Fruit fly (Drosophila melanogaster) whole organism, embryonic: ENCODE data around the gene SP1173.

Experiments
- CG10274 ChIP-seq: fragments of 200-800 bp; sonication (Bioruptor generic); optimal IDR thresholded peaks from 3 replicates; lab custom pipeline; 2017; ENCODE audit warnings: missing biosample characterization, mild to moderate bottlenecking, missing genetic modification characterization
- CG12155 ChIP-seq: fragments of 200-800 bp; sonication (Bioruptor generic); optimal IDR thresholded peaks from 3 replicates; lab custom pipeline; 2016; ENCODE audit warnings: missing biosample characterization, missing genetic modification characterization
- CG12299 ChIP-seq: fragments of 200-800 bp; sonication (Bioruptor generic); optimal IDR thresholded peaks from 2 replicates; lab custom pipeline; 2018; ENCODE audit warnings: missing biosample characterization, mild to moderate bottlenecking, missing genetic modification characterization
- CG14014 ChIP-seq: fragments of 200-800 bp; sonication (Bioruptor generic); IDR thresholded peaks from 2 replicates; pipeline ENCODE4 v1.3.6; 2022; ENCODE audit warnings: missing biosample characterization, missing genetic modification characterization
- CG14860 ChIP-seq: fragments of 200-800 bp; sonication (Bioruptor generic); IDR thresholded peaks from 3 replicates; pipeline ENCODE4 v1.3.6; 2022; ENCODE audit warnings: missing biosample characterization, missing genetic modification characterization; ENCODE audit not compliant: partially characterized antibody
- CG16813 ChIP-seq: fragments of 200-800 bp; sonication (Bioruptor generic); IDR thresholded peaks from 3 replicates; pipeline ENCODE4 v1.3.6; 2022; ENCODE audit warnings: missing biosample characterization, missing genetic modification characterization; ENCODE audit not compliant: partially characterized antibody
- CG17186 ChIP-seq: fragments of 200-800 bp; sonication (Bioruptor generic); optimal IDR thresholded peaks from 3 replicates; lab custom pipeline; 2017; ENCODE audit warnings: missing biosample characterization, missing genetic modification reagents, missing genetic modification characterization
- CG17912 ChIP-seq: fragments of 200-800 bp; sonication (Bioruptor generic); optimal IDR thresholded peaks from 2 replicates; lab custom pipeline; 2018; ENCODE audit warnings: missing biosample characterization, mild to moderate bottlenecking, missing genetic modification characterization
- CG2712 ChIP-seq: fragments of 200-800 bp; optimal IDR thresholded peaks from 3 replicates; lab custom pipeline; 2019; ENCODE audit warnings: missing biosample characterization, mild to moderate bottlenecking, missing genetic modification characterization, moderate library complexity
- CG31365 ChIP-seq: fragments of 200-800 bp; sonication (Bioruptor generic); optimal IDR thresholded peaks from 2 replicates; lab custom pipeline; 2018; ENCODE audit warnings: missing biosample characterization, mild to moderate bottlenecking, missing genetic modification characterization
- CG3281 ChIP-seq: fragments of 200-800 bp; sonication (Bioruptor generic); optimal IDR thresholded peaks from 3 replicates; lab custom pipeline; 2017; ENCODE audit warnings: missing biosample characterization, mild to moderate bottlenecking, missing genetic modification characterization
- CG34376 ChIP-seq: fragments of 200-800 bp; sonication (Bioruptor generic); optimal IDR thresholded peaks from 2 replicates; lab custom pipeline; 2018; ENCODE audit warnings: missing biosample characterization, mild to moderate bottlenecking, missing genetic modification characterization
- CG4282 ChIP-seq: fragments of 200-800 bp; sonication (Bioruptor generic); optimal IDR thresholded peaks from 2 replicates; lab custom pipeline; 2016; ENCODE audit warnings: missing biosample characterization, missing genetic modification characterization
- CG6175 ChIP-seq: fragments of 200-800 bp; sonication (Bioruptor generic); IDR thresholded peaks from 3 replicates; pipeline ENCODE4 v1.3.6; 2022; ENCODE audit warnings: missing biosample characterization, missing genetic modification characterization
- CG6254 ChIP-seq: fragments of 200-800 bp; sonication (Bioruptor generic); optimal IDR thresholded peaks from 3 replicates; lab custom pipeline; 2017; ENCODE audit warnings: mild to moderate bottlenecking, missing biosample characterization, missing genetic modification reagents, missing genetic modification characterization
- CG7556 ChIP-seq: fragments of 200-800 bp; sonication (Bioruptor generic); optimal IDR thresholded peaks from 2 replicates; lab custom pipeline; 2017; ENCODE audit warnings: missing biosample characterization, mild to moderate bottlenecking, missing genetic modification characterization
- CG7928 ChIP-seq: fragments of 200-800 bp; sonication (Bioruptor generic); optimal IDR thresholded peaks from 2 replicates; lab custom pipeline; 2017; ENCODE audit warnings: missing biosample characterization, mild to moderate bottlenecking, missing genetic modification characterization
- CG8281 ChIP-seq: fragments of 200-800 bp; sonication (Bioruptor generic); optimal IDR thresholded peaks from 2 replicates; lab custom pipeline; 2018; ENCODE audit warnings: missing biosample characterization, mild to moderate bottlenecking, missing genetic modification characterization, moderate library complexity
- CG9727 ChIP-seq: fragments of 200-800 bp; sonication (Bioruptor generic); optimal IDR thresholded peaks from 3 replicates; lab custom pipeline; 2017; ENCODE audit warnings: missing biosample characterization, mild to moderate bottlenecking, missing genetic modification characterization
- Dad ChIP-seq: fragments of 200-800 bp; sonication (Bioruptor generic); optimal IDR thresholded peaks from 3 replicates; lab custom pipeline; 2016; ENCODE audit warnings: missing biosample characterization, missing genetic modification characterization
- Deaf1 ChIP-seq: fragments of 200-800 bp; optimal IDR thresholded peaks from 3 replicates; lab custom pipeline; 2019; ENCODE audit warnings: missing biosample characterization, mild to moderate bottlenecking, missing genetic modification characterization, moderate library complexity
- Dip3 ChIP-seq: fragments of 200-800 bp; sonication (Bioruptor generic); optimal IDR thresholded peaks from 3 replicates; lab custom pipeline; 2016; ENCODE audit warnings: missing biosample characterization, missing genetic modification characterization
- Dp ChIP-seq: fragments of 200-800 bp; sonication (Bioruptor generic); optimal IDR thresholded peaks from 2 replicates; lab custom pipeline; 2018; ENCODE audit warnings: missing biosample characterization, mild to moderate bottlenecking, missing genetic modification characterization, moderate library complexity
- E2f1 ChIP-seq: fragments of 200-800 bp; sonication (Bioruptor generic); IDR thresholded peaks from 2 replicates; pipeline ENCODE4 v1.3.6; 2022; ENCODE audit warnings: missing biosample characterization, missing genetic modification characterization
- GATAe ChIP-seq: fragments of 200-800 bp; sonication (Bioruptor generic); conservative IDR thresholded peaks from 2 replicates; pipeline ENCODE4 v1.3.6; 2022; ENCODE audit warnings: missing biosample characterization, missing genetic modification characterization
- Hey ChIP-seq: fragments of 200-800 bp; sonication (Bioruptor generic); optimal IDR thresholded peaks from 3 replicates; lab custom pipeline; 2018; ENCODE audit warnings: missing biosample characterization, mild to moderate bottlenecking, missing genetic modification characterization
- Hmr ChIP-seq: fragments of 200-800 bp; sonication (Bioruptor generic); optimal IDR thresholded peaks from 3 replicates; lab custom pipeline; 2017; ENCODE audit warnings: mild to moderate bottlenecking, missing biosample characterization, missing genetic modification reagents, missing genetic modification characterization
- Hr51 ChIP-seq, 2 experiments: fragments of 200-800 bp; sonication (Bioruptor generic); optimal IDR thresholded peaks; 2 replicates in 1 of 2; 3 replicates in 1 of 2; lab custom pipeline; 2016 to 2018; ENCODE audit warnings: missing biosample characterization in 2 of 2, missing genetic modification characterization in 2 of 2, mild to moderate bottlenecking in 1 of 2, moderate library complexity in 1 of 2
- Kr ChIP-seq: fragments of 200-800 bp; sonication (Bioruptor generic); optimal IDR thresholded peaks from 2 replicates; lab custom pipeline; 2017; ENCODE audit warnings: missing biosample characterization, mild to moderate bottlenecking, missing genetic modification characterization
- Meics ChIP-seq: fragments of 200-800 bp; sonication (Bioruptor generic); optimal IDR thresholded peaks from 2 replicates; lab custom pipeline; 2017; ENCODE audit warnings: missing biosample characterization, mild to moderate bottlenecking, missing genetic modification characterization
- PHDP ChIP-seq: fragments of 200-800 bp; sonication (Bioruptor generic); optimal IDR thresholded peaks from 3 replicates; lab custom pipeline; 2018; ENCODE audit warnings: missing biosample characterization, mild to moderate bottlenecking, missing genetic modification characterization, moderate library complexity
- ase ChIP-seq: fragments of 200-800 bp; sonication (Bioruptor generic); IDR thresholded peaks from 3 replicates; pipeline ENCODE4 v1.3.6; 2022; ENCODE audit warnings: missing biosample characterization, missing genetic modification characterization
- bsh ChIP-seq, 2 experiments: fragments of 200-800 bp; sonication (Bioruptor generic); optimal IDR thresholded peaks; 2 replicates each; lab custom pipeline; 2017 to 2018; ENCODE audit warnings: mild to moderate bottlenecking in 2 of 2, missing biosample characterization in 2 of 2, missing genetic modification characterization in 2 of 2, moderate library complexity in 1 of 2
- cg ChIP-seq: fragments of 200-800 bp; sonication (Bioruptor generic); optimal IDR thresholded peaks from 3 replicates; lab custom pipeline; 2019; ENCODE audit warnings: missing biosample characterization, mild to moderate bottlenecking, missing genetic modification characterization, moderate library complexity
- disco-r ChIP-seq: fragments of 200-800 bp; sonication (Bioruptor generic); optimal IDR thresholded peaks from 2 replicates; lab custom pipeline; 2016; ENCODE audit warnings: missing biosample characterization, missing genetic modification characterization
- fu2 ChIP-seq: fragments of 200-800 bp; sonication (Bioruptor generic); optimal IDR thresholded peaks from 2 replicates; lab custom pipeline; 2016; ENCODE audit warnings: missing biosample characterization, missing genetic modification characterization
- mld ChIP-seq: fragments of 200-800 bp; sonication (Bioruptor generic); IDR thresholded peaks from 3 replicates; pipeline ENCODE4 v1.3.6; 2022; ENCODE audit warnings: missing biosample characterization, missing genetic modification characterization; ENCODE audit not compliant: partially characterized antibody
- nmo ChIP-seq: fragments of 200-800 bp; sonication (Bioruptor generic); optimal IDR thresholded peaks from 2 replicates; lab custom pipeline; 2018; ENCODE audit warnings: missing biosample characterization, mild to moderate bottlenecking, missing genetic modification characterization, moderate library complexity
- pita ChIP-seq: fragments of 200-800 bp; sonication (Bioruptor generic); optimal IDR thresholded peaks from 2 replicates; lab custom pipeline; 2017; ENCODE audit warnings: missing biosample characterization, mild to moderate bottlenecking, missing genetic modification characterization
- row ChIP-seq: fragments of 200-800 bp; sonication (Bioruptor generic); IDR thresholded peaks from 3 replicates; pipeline ENCODE4 v1.3.6; 2022; ENCODE audit warnings: missing biosample characterization, missing genetic modification characterization
- seq ChIP-seq: fragments of 200-800 bp; sonication (Bioruptor generic); IDR thresholded peaks from 2 replicates; pipeline ENCODE4 v1.3.6; 2022; ENCODE audit warnings: missing biosample characterization, missing genetic modification characterization
- sima ChIP-seq: fragments of 200-800 bp; sonication (Bioruptor generic); optimal IDR thresholded peaks from 2 replicates; lab custom pipeline; 2016; ENCODE audit warnings: missing biosample characterization, missing genetic modification characterization
- so ChIP-seq: fragments of 200-800 bp; sonication (Bioruptor generic); IDR thresholded peaks from 3 replicates; pipeline ENCODE4 v1.3.6; 2022; ENCODE audit warnings: missing biosample characterization, missing genetic modification characterization
- toy ChIP-seq: fragments of 200-800 bp; sonication (Bioruptor generic); IDR thresholded peaks from 2 replicates; pipeline ENCODE4 v1.3.6; 2022; ENCODE audit warnings: missing biosample characterization, missing genetic modification characterization
- unpg ChIP-seq: fragments of 200-800 bp; sonication (Bioruptor generic); optimal IDR thresholded peaks from 3 replicates; lab custom pipeline; 2018; ENCODE audit warnings: missing biosample characterization, mild to moderate bottlenecking, missing genetic modification characterization, moderate library complexity
- vnd ChIP-seq: fragments of 200-800 bp; sonication (Bioruptor generic); IDR thresholded peaks from 3 replicates; pipeline ENCODE4 v1.3.6; 2022; ENCODE audit warnings: missing biosample characterization, missing genetic modification characterization; ENCODE audit not compliant: partially characterized antibody
- wdn ChIP-seq: fragments of 200-800 bp; sonication (Bioruptor generic); IDR thresholded peaks from 2 replicates; pipeline ENCODE4 v1.3.6; 2022; ENCODE audit warnings: missing biosample characterization, missing genetic modification characterization
- wek ChIP-seq: fragments of 200-800 bp; sonication (Bioruptor generic); optimal IDR thresholded peaks from 3 replicates; lab custom pipeline; 2018; ENCODE audit warnings: missing biosample characterization, mild to moderate bottlenecking, missing genetic modification characterization, moderate library complexity
- zfh1 ChIP-seq: fragments of 200-800 bp; sonication (Bioruptor generic); IDR thresholded peaks from 3 replicates; pipeline ENCODE4 v1.3.6; 2022; ENCODE audit warnings: missing biosample characterization, missing genetic modification characterization

SP1173 gene

DNA sequence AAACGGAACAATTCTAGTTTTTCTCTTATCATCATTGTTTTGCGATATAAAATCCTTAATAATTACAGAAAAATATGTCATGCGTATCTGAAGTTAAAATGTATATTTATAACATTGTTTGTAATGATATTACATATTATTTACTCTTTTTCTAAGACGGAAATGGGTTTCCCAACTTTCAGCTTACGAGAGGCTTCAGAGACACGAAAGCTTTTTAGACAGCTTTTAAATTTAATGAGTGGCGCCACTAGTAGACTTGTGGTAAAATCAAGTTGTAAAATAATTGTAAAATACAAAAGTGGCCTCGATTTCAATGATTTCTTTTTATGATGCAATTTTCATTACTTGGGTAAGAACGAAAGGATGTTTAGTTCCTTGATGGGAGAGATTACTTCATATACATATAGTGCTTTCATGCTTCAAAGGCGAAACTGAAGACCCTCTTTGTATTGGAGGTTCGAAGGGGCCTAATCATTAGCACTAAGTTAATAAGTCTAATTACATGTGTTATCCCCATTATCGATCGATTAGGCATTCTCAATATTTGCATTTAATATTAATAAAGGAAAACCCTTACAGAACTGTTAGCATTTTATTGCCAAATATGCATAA lies 5.8 kb upstream of the SP1173 start (continued):
- TF ChIP-seq PHDP (tag; lab: Kevin White, UChicago) (peak; percentile 89), Dp (GFP tag; lab: Kevin White, UChicago) (peak; percentile 5), Hr51 (GFP tag; optimal IDR thresholded peaks at IDR 0.05; lab: Kevin White, UChicago) (peak; percentile 37 to 73), E2f1 (GFP tag; lab: Robert Waterston, UW) (peak; percentile 83), Hmr (GFP tag; lab: Kevin White, UChicago) (peak; percentile 97), CG17912 (GFP tag; lab: Kevin White, UChicago) (peak; percentile 94), sima (GFP tag; lab: Kevin White, UChicago) (peak; percentile 48), CG31365 (tag; lab: Kevin White, UChicago) (peak; percentile 76), wek (GFP tag; lab: Kevin White, UChicago) (peak; percentile 89), Dad (GFP tag; lab: Kevin White, UChicago) (peak; percentile 85), CG14860 (GFP tag; lab: Robert Waterston, UW) (no peak), CG4282 (GFP tag; lab: Kevin White, UChicago) (no peak), CG7556 (GFP tag; lab: Kevin White, UChicago) (peak; percentile 72), cg (GFP tag; lab: Kevin White, UChicago) (no peak), zfh1 (GFP tag; lab: Robert Waterston, UW) (peak; percentile 89), CG6254 (GFP tag; lab: Kevin White, UChicago) (peak; percentile 15), Deaf1 (tag; lab: Kevin White, UChicago) (peak; percentile 41), Kr (GFP tag; lab: Kevin White, UChicago) (no peak), CG17186 (GFP tag; lab: Kevin White, UChicago) (peak; percentile 3), bsh (GFP tag; optimal IDR thresholded peaks at IDR 0.05; lab: Kevin White, UChicago) (peak in 1 of 2 experiments; percentile 75), CG3281 (GFP tag; lab: Kevin White, UChicago) (peak; percentile 94), CG16813 (no peak), CG9727 (GFP tag; lab: Kevin White, UChicago) (peak; percentile 78), disco-r (GFP tag; lab: Kevin White, UChicago) (peak; percentile 90), unpg (peak; percentile 90), Dip3 (GFP tag; lab: Kevin White, UChicago) (peak; percentile 66), ase (GFP tag; lab: Robert Waterston, UW) (peak; percentile 91), CG12155 (GFP tag; lab: Kevin White, UChicago) (peak; percentile 54), vnd (GFP tag; lab: Robert Waterston, UW) (no peak), CG14014 (GFP tag; lab: Robert Waterston, UW) (peak; percentile 84), CG34376 (GFP tag; lab: Kevin White, UChicago) (peak; percentile 96), mld (GFP tag; lab: Robert Waterston, UW) (no peak), fu2 (GFP tag; lab: Kevin White, UChicago) (peak; percentile 53), CG6175 (peak; percentile 84; the same call in 2 of the 3 replicates), row (GFP tag; lab: Robert Waterston, UW) (peak; percentile 26; the same call in 1 of the 3 replicates), Meics (GFP tag; lab: Kevin White, UChicago) (peak; percentile 94), wdn (GFP tag; lab: Robert Waterston, UW) (peak; percentile 84), CG2712 (tag; lab: Kevin White, UChicago) (no peak), CG8281 (tag; lab: Kevin White, UChicago) (peak; percentile 76), CG12299 (tag; lab: Kevin White, UChicago) (peak; percentile 81), so (GFP tag; lab: Robert Waterston, UW) (peak; percentile 82; the same call in 2 of the 3 replicates), Hey (tag; lab: Kevin White, UChicago) (peak; percentile 51), seq (GFP tag; lab: Robert Waterston, UW) (peak; percentile 72), CG7928 (GFP tag; lab: Kevin White, UChicago) (peak; percentile 61), toy (GFP tag; lab: Robert Waterston, UW) (peak; percentile 70; the same call in 1 of the 2 replicates), nmo (GFP tag; lab: Kevin White, UChicago) (peak; percentile 58), CG10274 (GFP tag; lab: Kevin White, UChicago) (peak; percentile 80), pita (GFP tag; lab: Kevin White, UChicago) (no peak), GATAe (GFP tag; lab: Robert Waterston, UW) (peak; percentile 46; the same call in 1 of the 2 replicates)
